Worm (Caenorhabditis elegans) whole organism, L2 larva: ENCODE measurements around the gene col-74.
A peak's percentile ranks its signal among the peaks of the same experiment; 100 is the strongest.

Experiments used
- C34F6.9 ChIP-seq: fragments of 150-350 bp; optimal IDR thresholded peaks from 2 replicates; lab custom pipeline; 2014; ENCODE audit warnings: missing biosample characterization, missing genetic modification characterization
- F13H6.1 ChIP-seq: sonication (generic microtip); optimal IDR thresholded peaks from 2 replicates; lab custom pipeline; 2016; ENCODE audit warnings: missing genetic modification characterization, missing compliant biosample characterization
- R02D3.7 ChIP-seq: fragments of 150-350 bp; optimal IDR thresholded peaks from 2 replicates; lab custom pipeline; 2014; ENCODE audit warnings: missing biosample characterization, missing genetic modification characterization
- ZK546.5 ChIP-seq: sonication (generic microtip); optimal IDR thresholded peaks from 2 replicates; lab custom pipeline; 2017; ENCODE audit warnings: missing biosample characterization, missing genetic modification characterization
- alr-1 ChIP-seq: fragments of 150-350 bp; optimal IDR thresholded peaks from 2 replicates; lab custom pipeline; 2014; ENCODE audit warnings: missing biosample characterization, missing genetic modification characterization
- blmp-1 ChIP-seq: sonication (generic microtip); optimal IDR thresholded peaks from 2 replicates; lab custom pipeline; 2017; ENCODE audit warnings: missing genetic modification characterization, mild to moderate bottlenecking, missing compliant biosample characterization, antibody characterized with exemption, moderate library complexity; ENCODE audit not compliant: insufficient read depth
- ceh-16 ChIP-seq: fragments of 150-350 bp; optimal IDR thresholded peaks from 2 replicates; lab custom pipeline; 2014; ENCODE audit warnings: missing biosample characterization, missing genetic modification characterization
- ceh-82 ChIP-seq: fragments of 150-350 bp; optimal IDR thresholded peaks from 2 replicates; lab custom pipeline; 2014; ENCODE audit warnings: missing biosample characterization, missing genetic modification characterization
- dmd-4 ChIP-seq: sonication (generic microtip); optimal IDR thresholded peaks from 2 replicates; lab custom pipeline; 2017; ENCODE audit warnings: missing biosample characterization, missing genetic modification characterization
- egl-27 ChIP-seq: sonication (generic microtip); optimal IDR thresholded peaks from 3 replicates; lab custom pipeline; 2017; ENCODE audit warnings: missing biosample characterization, missing genetic modification reagents, missing genetic modification characterization
- elt-1 ChIP-seq: fragments of 150-350 bp; optimal IDR thresholded peaks from 2 replicates; lab custom pipeline; 2014; ENCODE audit warnings: missing biosample characterization, missing genetic modification characterization
- fos-1 ChIP-seq: fragments of 150-350 bp; optimal IDR thresholded peaks from 2 replicates; lab custom pipeline; 2014; ENCODE audit warnings: missing biosample characterization, missing genetic modification characterization
- gmeb-1 ChIP-seq: fragments of 150-350 bp; optimal IDR thresholded peaks from 2 replicates; lab custom pipeline; 2014; ENCODE audit warnings: missing biosample characterization, missing genetic modification characterization
- lin-39 ChIP-seq: fragments of 150-350 bp; optimal IDR thresholded peaks from 2 replicates; lab custom pipeline; 2014; ENCODE audit warnings: missing biosample characterization, missing genetic modification reagents, missing genetic modification characterization
- lsy-2 ChIP-seq, 2 experiments: fragments of 150-350 bp in 1 of 2; sonication (generic microtip) in 1 of 2; optimal IDR thresholded peaks; 2 replicates each; lab custom pipeline; 2014 to 2017; ENCODE audit warnings: missing biosample characterization in 2 of 2, missing genetic modification characterization in 2 of 2
- mab-5 ChIP-seq: fragments of 150-350 bp; optimal IDR thresholded peaks from 2 replicates; lab custom pipeline; 2014; ENCODE audit warnings: missing biosample characterization, missing genetic modification characterization
- nhr-11 ChIP-seq: fragments of 150-350 bp; optimal IDR thresholded peaks from 2 replicates; lab custom pipeline; 2014; ENCODE audit warnings: missing biosample characterization, missing genetic modification characterization
- nhr-12 ChIP-seq: fragments of 150-350 bp; optimal IDR thresholded peaks from 2 replicates; lab custom pipeline; 2014; ENCODE audit warnings: missing biosample characterization, missing genetic modification characterization
- nhr-129 ChIP-seq: fragments of 150-350 bp; optimal IDR thresholded peaks from 2 replicates; lab custom pipeline; 2014; ENCODE audit warnings: missing biosample characterization, missing genetic modification characterization
- nhr-21 ChIP-seq: fragments of 150-350 bp; optimal IDR thresholded peaks from 2 replicates; lab custom pipeline; 2014; ENCODE audit warnings: missing biosample characterization, missing genetic modification characterization
- nhr-23 ChIP-seq: fragments of 150-350 bp; optimal IDR thresholded peaks from 2 replicates; lab custom pipeline; 2014; ENCODE audit warnings: missing biosample characterization, missing genetic modification reagents, missing genetic modification characterization
- nhr-237 ChIP-seq: fragments of 150-350 bp; optimal IDR thresholded peaks from 2 replicates; lab custom pipeline; 2014; ENCODE audit warnings: missing biosample characterization, missing genetic modification characterization
- nhr-6 ChIP-seq: fragments of 150-350 bp; optimal IDR thresholded peaks from 2 replicates; lab custom pipeline; 2014; ENCODE audit warnings: missing biosample characterization, missing genetic modification characterization
- nhr-77 ChIP-seq: fragments of 150-350 bp; optimal IDR thresholded peaks from 2 replicates; lab custom pipeline; 2014; ENCODE audit warnings: missing biosample characterization, missing genetic modification characterization
- skn-1 ChIP-seq: sonication (generic microtip); optimal IDR thresholded peaks from 2 replicates; lab custom pipeline; 2017; ENCODE audit warnings: missing biosample characterization, missing genetic modification characterization
- sma-3 ChIP-seq: sonication (generic microtip); optimal IDR thresholded peaks from 2 replicates; lab custom pipeline; 2016; ENCODE audit warnings: missing genetic modification reagents, missing genetic modification characterization, missing compliant biosample characterization
- sma-9 ChIP-seq, 2 experiments: fragments of 150-350 bp in 1 of 2; sonication (generic microtip) in 1 of 2; optimal IDR thresholded peaks; 2 replicates each; lab custom pipeline; 2014 to 2016; ENCODE audit warnings: missing genetic modification characterization in 2 of 2, mild to moderate bottlenecking in 1 of 2, missing biosample characterization in 1 of 2, missing compliant biosample characterization in 1 of 2, missing genetic modification reagents in 1 of 2, moderate library complexity in 1 of 2
- snpc-4 ChIP-seq: fragments of 150-350 bp; optimal IDR thresholded peaks from 2 replicates; lab custom pipeline; 2014; ENCODE audit warnings: missing biosample characterization, missing genetic modification characterization
- unc-55 ChIP-seq: fragments of 150-350 bp; sonication (generic microtip); optimal IDR thresholded peaks from 3 replicates; lab custom pipeline; 2014; ENCODE audit warnings: missing biosample characterization, missing genetic modification reagents, missing genetic modification characterization
- zag-1 ChIP-seq: fragments of 150-350 bp; optimal IDR thresholded peaks from 2 replicates; lab custom pipeline; 2014; ENCODE audit warnings: missing biosample characterization, missing genetic modification characterization

Gene col-74

DNA sequence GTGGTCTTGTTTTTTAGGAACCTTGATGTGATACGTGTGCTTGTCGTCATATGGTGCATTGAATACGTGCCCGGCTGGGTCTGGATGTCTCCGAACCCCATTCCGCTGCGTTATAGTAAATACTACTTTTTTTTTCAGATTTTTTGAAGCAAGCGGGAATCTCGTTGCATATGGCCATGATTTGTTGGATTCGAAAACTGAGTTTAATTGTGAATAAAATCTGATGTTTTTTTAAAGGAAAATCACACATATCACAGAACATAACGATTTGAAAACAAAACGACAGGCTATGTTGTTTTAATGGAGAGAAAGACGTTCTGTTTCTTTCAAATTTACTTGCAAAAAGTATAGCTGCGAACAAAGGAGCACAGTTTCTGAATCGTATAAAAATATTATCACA is 15.3 kb downstream of the col-74 start, which contains the start of the genes ZK1248.17 and H41C03.3:
ZK1248.17 (minus strand) TSS at position 101 of the 400 bp plus-strand sequence.
H41C03.3 (plus strand) TSS at position 337 of the 400 bp plus-strand sequence.
- TF ChIP-seq nhr-12 (tag; lab: Kevin White, UChicago) (no peak), egl-27 (tag; lab: Kevin White, UChicago) (no peak), nhr-129 (no peak), sma-3 (GFP tag; lab: Kevin White, UChicago) (no peak)

DNA sequence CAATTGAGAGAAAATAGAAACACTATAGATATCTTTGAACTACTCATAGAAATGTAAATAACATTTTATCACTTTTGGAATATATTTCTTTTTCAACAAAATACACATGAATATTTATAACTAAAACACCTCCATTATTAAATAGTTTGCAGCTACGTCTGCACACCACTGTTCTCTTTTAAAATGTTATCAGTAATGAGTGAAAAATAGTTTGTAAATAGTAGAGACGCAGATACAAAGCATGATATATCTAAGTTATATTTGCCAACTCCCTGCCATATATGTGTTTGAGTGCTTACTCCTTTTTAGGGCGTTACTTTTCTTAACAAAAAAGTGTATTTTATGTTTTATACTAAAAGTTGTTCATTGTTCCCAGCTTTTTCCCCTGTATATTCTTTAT is 16.0 kb downstream of the col-74 start:
- TF ChIP-seq alr-1 (tag; lab: Kevin White, UChicago), result no peak
- TF ChIP-seq fos-1, result peak; percentile 25

DNA sequence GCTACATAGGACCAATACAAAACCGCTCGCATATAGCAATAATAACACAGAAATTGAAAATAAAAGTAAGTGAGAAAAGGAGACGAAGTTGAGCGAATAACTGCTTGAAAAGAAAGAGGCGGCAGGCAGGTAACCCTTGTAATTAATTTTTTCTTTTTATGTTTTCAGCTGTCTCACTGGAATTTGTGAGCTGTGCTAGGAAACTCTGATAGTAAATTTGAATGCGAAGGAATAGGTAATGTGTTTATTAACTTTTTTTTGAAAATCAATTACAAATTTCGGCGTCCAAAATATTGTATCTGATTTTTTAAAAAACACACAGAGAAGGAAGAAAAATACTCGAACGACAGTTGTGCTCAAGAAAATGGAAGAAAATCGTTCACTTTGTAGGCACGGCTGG is 21.8 kb downstream of the col-74 start, which contains the start of gene H41C03.2:
H41C03.2 (minus strand) TSS at position 101 of the 400 bp plus-strand sequence.
- TF ChIP-seq egl-27 (tag; lab: Kevin White, UChicago) (no peak), skn-1 (tag; lab: Kevin White, UChicago) (no peak), ceh-16 (tag; lab: Kevin White, UChicago) (no peak), zag-1 (tag; lab: Kevin White, UChicago) (no peak), R02D3.7 (tag; lab: Kevin White, UChicago) (no peak), alr-1 (tag; lab: Kevin White, UChicago) (no peak), nhr-237 (tag; lab: Kevin White, UChicago) (no peak)
- TF ChIP-seq, all 48 proteins: peak for 0

DNA sequence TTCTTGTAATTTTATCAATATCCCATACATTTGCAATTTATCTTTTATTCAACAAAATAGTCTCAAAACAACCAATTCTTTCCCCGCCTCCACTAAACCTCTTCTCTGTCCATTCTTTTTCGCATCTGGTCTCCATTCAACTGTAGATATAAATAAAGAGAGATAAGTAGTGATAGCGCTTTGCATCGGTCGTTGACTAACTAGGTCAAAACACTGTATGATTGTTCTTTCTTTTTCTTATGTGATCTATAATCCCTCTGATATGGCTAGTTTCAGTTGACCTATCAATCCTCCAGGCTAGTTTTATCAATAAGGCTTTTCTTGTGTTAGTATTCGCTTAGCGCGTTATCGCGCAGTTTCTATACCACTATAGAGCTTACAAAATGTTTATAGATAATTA is 23.1 kb downstream of the col-74 start:
- TF ChIP-seq egl-27 (tag; lab: Kevin White, UChicago) (peak; percentile 30), blmp-1 (tag; lab: Kevin White, UChicago) (peak; percentile 28), sma-3 (GFP tag; lab: Kevin White, UChicago) (peak; percentile 16), lsy-2 (tag; optimal IDR thresholded peaks at IDR 0.05; lab: Kevin White, UChicago) (no peak), mab-5 (tag; lab: Kevin White, UChicago) (no peak), nhr-21 (peak; percentile 60), sma-9 (GFP tag; optimal IDR thresholded peaks at IDR 0.05; lab: Kevin White, UChicago) (peak; percentile 18), sma-9 (tag; optimal IDR thresholded peaks at IDR 0.05; lab: Kevin White, UChicago) (no peak)

DNA sequence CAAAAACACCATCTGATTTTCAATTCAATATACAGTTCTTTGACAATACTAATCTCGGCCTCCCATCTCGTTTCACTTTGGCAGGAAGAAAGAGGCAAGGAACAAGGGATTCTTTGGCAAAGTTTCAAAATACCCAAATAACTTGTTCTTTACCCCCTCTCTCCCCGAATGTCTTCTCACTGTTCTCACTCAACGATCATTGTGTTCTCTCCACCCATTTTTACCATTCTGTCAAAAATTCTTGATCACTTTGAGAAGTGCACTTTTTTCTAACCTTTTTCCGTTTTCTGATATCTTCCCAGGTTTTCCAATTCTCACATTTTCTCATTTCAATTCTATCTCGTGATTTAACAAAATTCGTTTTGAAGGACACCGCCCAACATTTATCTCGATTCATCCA is 23.9 kb downstream of the col-74 start, which contains the start of gene H41C03.1:
H41C03.1 (plus strand) TSS at position 301 of the 400 bp plus-strand sequence.
- TF ChIP-seq fos-1 (no peak), sma-3 (GFP tag; lab: Kevin White, UChicago) (no peak), ZK546.5 (tag; lab: Kevin White, UChicago) (no peak), skn-1 (tag; lab: Kevin White, UChicago) (no peak), lsy-2 (tag; optimal IDR thresholded peaks at IDR 0.05; lab: Kevin White, UChicago) (no peak), zag-1 (tag; lab: Kevin White, UChicago) (no peak), egl-27 (tag; lab: Kevin White, UChicago) (no peak), lin-39 (tag; lab: Kevin White, UChicago) (no peak), dmd-4 (tag; lab: Kevin White, UChicago) (no peak), nhr-77 (no peak), ceh-82 (tag; lab: Kevin White, UChicago) (no peak), R02D3.7 (tag; lab: Kevin White, UChicago) (no peak), nhr-12 (tag; lab: Kevin White, UChicago) (no peak), C34F6.9 (tag; lab: Kevin White, UChicago) (no peak), alr-1 (tag; lab: Kevin White, UChicago) (no peak), nhr-6 (tag; lab: Kevin White, UChicago) (no peak), nhr-23 (tag; lab: Kevin White, UChicago) (no peak)
- TF ChIP-seq, all 48 proteins: peak for 0

DNA sequence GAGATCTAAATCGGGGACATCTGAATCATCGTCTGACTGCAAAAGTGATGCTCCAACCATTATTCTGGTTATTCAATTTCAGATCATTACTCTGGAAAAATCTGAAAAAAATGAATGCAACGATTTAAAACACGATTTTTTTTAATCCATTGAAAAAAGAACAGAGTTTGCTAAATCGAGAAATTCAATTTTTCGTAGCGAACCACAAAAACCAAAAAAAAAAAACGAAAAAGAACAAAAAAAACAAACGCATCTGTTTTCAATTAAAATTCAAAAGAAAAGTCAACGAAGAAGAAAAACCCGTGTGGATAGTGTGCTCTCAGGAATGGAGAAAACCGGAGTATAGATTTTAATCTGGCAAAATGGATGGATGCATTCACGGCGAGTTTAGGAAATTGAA is 28.1 kb downstream of the col-74 start, which contains the start of gene F55C12.4:
F55C12.4 (minus strand) TSS at position 101 of the 400 bp plus-strand sequence.
- TF ChIP-seq nhr-129, result no peak
- TF ChIP-seq elt-1 (tag; lab: Kevin White, UChicago), result no peak
- no peak for TF ChIP-seq nhr-11
- TF ChIP-seq snpc-4, result no peak
- TF ChIP-seq zag-1 (tag; lab: Kevin White, UChicago), result no peak
- no peak for TF ChIP-seq egl-27 (tag; lab: Kevin White, UChicago)

DNA sequence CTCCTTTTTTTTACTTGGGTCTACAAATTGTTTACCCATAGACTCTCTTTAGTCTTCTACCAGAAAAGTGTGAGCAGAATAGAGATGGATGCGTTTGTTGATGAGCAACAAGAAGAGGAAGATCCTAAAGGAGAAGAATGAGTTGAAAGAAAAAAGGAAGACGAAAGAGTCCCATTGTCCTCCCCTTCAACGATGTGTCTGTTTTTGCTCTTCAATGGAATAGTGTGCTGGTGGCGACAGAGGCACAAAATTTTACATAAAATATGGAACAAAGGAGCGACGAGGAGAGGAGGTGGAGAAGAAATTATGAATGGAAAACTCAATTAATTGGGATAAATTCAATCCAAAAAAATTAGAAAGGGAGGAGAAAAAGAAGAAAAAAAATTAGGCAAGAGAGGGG is 30.4 kb downstream of the col-74 start:
- TF ChIP-seq R02D3.7 (tag; lab: Kevin White, UChicago) (no peak), F13H6.1 (tag; lab: Kevin White, UChicago) (no peak), elt-1 (tag; lab: Kevin White, UChicago) (no peak), nhr-23 (tag; lab: Kevin White, UChicago) (no peak), unc-55 (GFP tag; lab: Kevin White, UChicago) (no peak), nhr-77 (no peak), C34F6.9 (tag; lab: Kevin White, UChicago) (no peak), gmeb-1 (tag; lab: Kevin White, UChicago) (no peak)
